Fruit fly (Drosophila melanogaster): Measurements from ENCODE around the gene fbl.

DNA sequence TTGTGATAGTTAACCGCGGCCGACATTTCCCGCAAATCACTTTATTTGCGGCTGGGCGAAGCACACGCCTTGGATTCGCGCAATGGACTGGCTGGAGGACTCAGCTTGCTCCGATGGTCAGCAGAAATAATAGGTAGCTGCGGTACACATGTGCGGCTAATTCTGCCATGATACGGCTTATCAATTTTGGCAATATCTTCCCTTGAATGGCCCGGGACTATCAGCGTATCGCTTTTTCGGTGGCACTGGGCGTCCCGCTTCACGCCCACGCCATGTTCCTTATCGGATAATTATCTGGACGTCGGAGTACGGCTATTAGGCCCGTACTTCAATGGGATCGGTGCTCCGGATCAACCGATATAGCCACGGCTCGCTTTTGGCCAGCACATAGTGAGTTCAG is 18.2 kb upstream of the fbl start:
- TF ChIP-seq psq (optimal IDR thresholded peaks at IDR 0.05) (no peak), CG8478 (optimal IDR thresholded peaks at IDR 0.05) (no peak), Dll (optimal IDR thresholded peaks at IDR 0.05) (no peak), EcR (GFP tag; optimal IDR thresholded peaks at IDR 0.05) (no peak)

Measured in whole organism.